Worm (Caenorhabditis elegans): ENCODE measurements around the gene men-1.

Gene men-1

ce11 chrII:14244457-14245254 lies 10.7 kb upstream of the men-1 start (continued):
- TF ChIP-seq K12H6.12 (tag; optimal IDR thresholded peaks at IDR 0.05) = peak; percentile 15
- peak; percentile 94 for TF ChIP-seq D2030.7 (GFP tag; IDR thresholded peaks at IDR 0.05)
- no peak for TF ChIP-seq ccch-3 (GFP tag; optimal IDR thresholded peaks at IDR 0.05)
- TF ChIP-seq Y56A3A.18 (GFP tag; IDR thresholded peaks at IDR 0.05) = no peak
- no peak for TF ChIP-seq aptf-3 (GFP tag; IDR thresholded peaks at IDR 0.05)
- TF ChIP-seq aptf-2 (GFP tag; conservative IDR thresholded peaks at IDR 0.05) = no peak
- TF ChIP-seq cebp-2 (GFP tag; IDR thresholded peaks at IDR 0.05) = no peak
- no peak for TF ChIP-seq zim-3 (tag; optimal IDR thresholded peaks at IDR 0.05)
- no peak for TF ChIP-seq ama-1 (optimal IDR thresholded peaks at IDR 0.05)
- no peak for TF ChIP-seq ama-1 (GFP tag; optimal IDR thresholded peaks at IDR 0.05)
- TF ChIP-seq nfya-2 (GFP tag; IDR thresholded peaks at IDR 0.05) = no peak
- no peak for TF ChIP-seq ceh-40 (GFP tag; IDR thresholded peaks at IDR 0.05)
- TF ChIP-seq let-526 (GFP tag; IDR thresholded peaks at IDR 0.05) = no peak
- peak; percentile 78; the same call in 1 of the 2 replicates for TF ChIP-seq Y95B8A.8 (GFP tag; IDR thresholded peaks at IDR 0.05)
- no peak for TF ChIP-seq snpc-4 (GFP tag; optimal IDR thresholded peaks at IDR 0.05)
- TF ChIP-seq snpc-4 (tag; optimal IDR thresholded peaks at IDR 0.05) = peak in 2 of 4 experiments; percentile 17 to 60
- TF ChIP-seq ztf-6 (GFP tag; IDR thresholded peaks at IDR 0.05) = no peak
- TF ChIP-seq F55B11.4 (tag; optimal IDR thresholded peaks at IDR 0.05; ENCODE audit: borderline replicate concordance, insufficient read depth) = no peak
- TF ChIP-seq rpc-1 (optimal IDR thresholded peaks at IDR 0.05) = no peak
- no peak for TF ChIP-seq rpc-1 (tag; optimal IDR thresholded peaks at IDR 0.05)
- TF ChIP-seq F22D6.2 (tag; optimal IDR thresholded peaks at IDR 0.05) = no peak
- peak; percentile 95 for TF ChIP-seq lin-54 (GFP tag; optimal IDR thresholded peaks at IDR 0.05)
- no peak for TF ChIP-seq nhr-120 (GFP tag; IDR thresholded peaks at IDR 0.05)
- no peak for TF ChIP-seq F39B2.1 (GFP tag; IDR thresholded peaks at IDR 0.05)
- TF ChIP-seq ceh-91 (GFP tag; IDR thresholded peaks at IDR 0.05) = peak; percentile 93
- no peak for TF ChIP-seq lin-26 (GFP tag; IDR thresholded peaks at IDR 0.05)
- TF ChIP-seq T07F8.4 (tag; optimal IDR thresholded peaks at IDR 0.05) = no peak
- no peak for TF ChIP-seq ztf-25 (GFP tag; IDR thresholded peaks at IDR 0.05)
- peak; percentile 71 for TF ChIP-seq snpc-1.1 (tag; optimal IDR thresholded peaks at IDR 0.05; ENCODE audit: insufficient read depth)
- TF ChIP-seq die-1 (tag; optimal IDR thresholded peaks at IDR 0.05) = no peak
- TF ChIP-seq hlh-12 (tag; optimal IDR thresholded peaks at IDR 0.05) = no peak
- TF ChIP-seq B0019.2 (GFP tag; conservative IDR thresholded peaks at IDR 0.05) = no peak
- TF ChIP-seq zfh-2 (GFP tag; conservative IDR thresholded peaks at IDR 0.05) = no peak; the same call in 1 of the 2 replicates
- peak; percentile 100 for TF ChIP-seq xnd-1 (tag; optimal IDR thresholded peaks at IDR 0.05)
- peak; percentile 28 for TF ChIP-seq nhr-80 (tag; optimal IDR thresholded peaks at IDR 0.05)

- TF ChIP-seq Y79H2A.3 (GFP tag; conservative IDR thresholded peaks at IDR 0.05) (no peak), F37B4.10 (GFP tag; IDR thresholded peaks at IDR 0.05) (no peak), ceh-100 (GFP tag; IDR thresholded peaks at IDR 0.05) (no peak), die-1 (tag; optimal IDR thresholded peaks at IDR 0.05) (no peak)
These were observed 9.6 kb upstream of the men-1 start, which contains the start of gene jmjd-2 for ce11 chrII:14243503-14243902. jmjd-2 (minus strand) TSS chrII:14243603.

DNA sequence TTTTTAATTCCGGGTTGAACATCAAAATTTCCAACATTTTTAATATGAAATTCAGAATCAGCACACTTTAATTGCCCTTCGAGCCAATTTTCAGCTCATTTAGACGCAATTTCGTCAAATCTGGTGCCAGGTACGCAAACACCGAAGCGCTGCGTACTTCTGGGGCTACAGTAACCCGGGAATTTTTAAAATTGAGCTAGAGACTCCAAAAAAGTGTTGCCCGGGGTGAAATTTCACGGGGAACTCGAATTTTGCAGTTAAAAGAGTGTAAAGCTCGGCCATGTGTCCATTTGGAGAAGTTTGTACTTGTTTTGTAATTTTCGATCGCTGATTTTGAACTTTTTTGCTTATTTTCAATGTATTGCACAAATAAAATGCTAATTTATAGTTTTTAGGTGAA lies 8.3 kb upstream of the men-1 start:
- no peak for TF ChIP-seq ztf-22 (GFP tag; optimal IDR thresholded peaks at IDR 0.05)
- no peak for TF ChIP-seq hmg-20 (GFP tag; IDR thresholded peaks at IDR 0.05)
- TF ChIP-seq him-1 (tag; optimal IDR thresholded peaks at IDR 0.05) = no peak
- TF ChIP-seq ztf-26 (tag; optimal IDR thresholded peaks at IDR 0.05) = no peak
- no peak for TF ChIP-seq mxl-1 (tag; optimal IDR thresholded peaks at IDR 0.05)
- no peak for TF ChIP-seq bed-2 (GFP tag; IDR thresholded peaks at IDR 0.05)
- no peak for TF ChIP-seq Y53F4B.3 (GFP tag; IDR thresholded peaks at IDR 0.05)
- no peak for TF ChIP-seq F55B11.4 (tag; optimal IDR thresholded peaks at IDR 0.05; ENCODE audit: borderline replicate concordance, insufficient read depth)
- TF ChIP-seq ets-4 (GFP tag; optimal IDR thresholded peaks at IDR 0.05) = no peak
- TF ChIP-seq ztf-18 (tag; optimal IDR thresholded peaks at IDR 0.05) = no peak
- TF ChIP-seq Y53G8AR.9 (GFP tag; conservative IDR thresholded peaks at IDR 0.05) = no peak
- TF ChIP-seq ceh-79 (tag; optimal IDR thresholded peaks at IDR 0.05) = no peak
- no peak for TF ChIP-seq aptf-3 (GFP tag; IDR thresholded peaks at IDR 0.05)

Measured in whole organism, young adult.